Fruit fly (Drosophila melanogaster) whole organism, pupa: ENCODE measurements around the gene CG43732.

Source experiments
- CG10348 ChIP-seq: fragments of 200-800 bp; sonication (Bioruptor generic); IDR thresholded peaks from 2 replicates; pipeline ENCODE4 v1.3.6; 2022; ENCODE audit warnings: missing biosample characterization, missing genetic modification characterization
- CG12605 ChIP-seq: fragments of 200-800 bp; sonication (Bioruptor generic); IDR thresholded peaks from 2 replicates; pipeline ENCODE4 v1.3.6; 2022; ENCODE audit warnings: missing biosample characterization, missing genetic modification characterization
- CG13204 ChIP-seq: fragments of 200-800 bp; sonication (Bioruptor generic); optimal IDR thresholded peaks from 2 replicates; lab custom pipeline; 2018; ENCODE audit warnings: missing biosample characterization, mild to moderate bottlenecking, missing genetic modification characterization, moderate library complexity
- CG14655 ChIP-seq: fragments of 200-800 bp; sonication (Bioruptor generic); optimal IDR thresholded peaks from 3 replicates; lab custom pipeline; 2017; ENCODE audit warnings: mild to moderate bottlenecking, missing biosample characterization, missing genetic modification reagents, missing genetic modification characterization
- CG15710 ChIP-seq: fragments of 200-800 bp; sonication (Bioruptor generic); optimal IDR thresholded peaks from 2 replicates; lab custom pipeline; 2018; ENCODE audit warnings: missing biosample characterization, mild to moderate bottlenecking, missing genetic modification characterization, moderate library complexity
- CG17806 ChIP-seq: fragments of 200-800 bp; sonication (Bioruptor generic); optimal IDR thresholded peaks from 2 replicates; lab custom pipeline; 2018; ENCODE audit warnings: missing biosample characterization, mild to moderate bottlenecking, missing genetic modification characterization, moderate library complexity
- CG32121 ChIP-seq: fragments of 200-800 bp; sonication (Bioruptor generic); IDR thresholded peaks from 2 replicates; pipeline ENCODE4 v1.3.6; 2022; ENCODE audit warnings: missing biosample characterization, missing genetic modification characterization
- CG34367 ChIP-seq: fragments of 200-800 bp; sonication (Bioruptor generic); optimal IDR thresholded peaks from 2 replicates; lab custom pipeline; 2018; ENCODE audit warnings: missing biosample characterization, mild to moderate bottlenecking, missing genetic modification characterization
- CG4496 ChIP-seq: fragments of 200-800 bp; sonication (Bioruptor generic); IDR thresholded peaks from 3 replicates; pipeline ENCODE4 v1.3.6; 2022; ENCODE audit warnings: missing biosample characterization, missing genetic modification characterization
- CG8159 ChIP-seq: fragments of 200-800 bp; sonication (Bioruptor generic); optimal IDR thresholded peaks from 3 replicates; lab custom pipeline; 2018; ENCODE audit warnings: missing biosample characterization, mild to moderate bottlenecking, missing genetic modification characterization, moderate library complexity
- CG8301 ChIP-seq: fragments of 200-800 bp; sonication (Bioruptor generic); optimal IDR thresholded peaks from 2 replicates; lab custom pipeline; 2018; ENCODE audit warnings: missing biosample characterization, mild to moderate bottlenecking, missing genetic modification characterization
- CG9948 ChIP-seq: fragments of 200-800 bp; sonication (Bioruptor generic); optimal IDR thresholded peaks from 2 replicates; lab custom pipeline; 2018; ENCODE audit warnings: missing biosample characterization, mild to moderate bottlenecking, missing genetic modification characterization, moderate library complexity
- D1 ChIP-seq: fragments of 200-800 bp; sonication (Bioruptor generic); optimal IDR thresholded peaks from 2 replicates; lab custom pipeline; 2018; ENCODE audit warnings: missing biosample characterization, mild to moderate bottlenecking, missing genetic modification characterization, moderate library complexity
- EcR ChIP-seq: fragments of 200-800 bp; sonication (Bioruptor generic); optimal IDR thresholded peaks from 3 replicates; lab custom pipeline; 2019; ENCODE audit warnings: missing biosample characterization, missing genetic modification characterization, mild to moderate bottlenecking, moderate library complexity, missing genetic modification reagents
- Ets98B ChIP-seq: fragments of 200-800 bp; sonication (Bioruptor generic); IDR thresholded peaks from 2 replicates; pipeline ENCODE4 v1.3.6; 2022; ENCODE audit warnings: missing biosample characterization, missing genetic modification characterization
- Pif1A ChIP-seq: fragments of 200-800 bp; sonication (Bioruptor generic); optimal IDR thresholded peaks from 3 replicates; lab custom pipeline; 2016; ENCODE audit warnings: missing biosample characterization, missing genetic modification characterization
- Pif1B ChIP-seq: fragments of 200-800 bp; sonication (Bioruptor generic); optimal IDR thresholded peaks from 3 replicates; lab custom pipeline; 2016; ENCODE audit warnings: missing biosample characterization, missing genetic modification characterization
- Snoo ChIP-seq: fragments of 200-800 bp; sonication (Bioruptor generic); optimal IDR thresholded peaks from 3 replicates; lab custom pipeline; 2017; ENCODE audit warnings: missing biosample characterization, mild to moderate bottlenecking, missing genetic modification characterization, inconsistent platforms
- fd96Ca ChIP-seq: fragments of 200-800 bp; sonication (Bioruptor generic); IDR thresholded peaks from 3 replicates; pipeline ENCODE4 v1.3.6; 2022; ENCODE audit warnings: missing biosample characterization, missing genetic modification characterization
- gl ChIP-seq: fragments of 200-800 bp; sonication (Bioruptor generic); optimal IDR thresholded peaks from 2 replicates; lab custom pipeline; 2018; ENCODE audit warnings: missing biosample characterization, mild to moderate bottlenecking, missing genetic modification characterization
- rn ChIP-seq: fragments of 200-800 bp; sonication (Bioruptor generic); IDR thresholded peaks from 2 replicates; pipeline ENCODE4 v1.3.6; 2022; ENCODE audit warnings: missing biosample characterization, missing genetic modification characterization

The CG43732 gene

DNA sequence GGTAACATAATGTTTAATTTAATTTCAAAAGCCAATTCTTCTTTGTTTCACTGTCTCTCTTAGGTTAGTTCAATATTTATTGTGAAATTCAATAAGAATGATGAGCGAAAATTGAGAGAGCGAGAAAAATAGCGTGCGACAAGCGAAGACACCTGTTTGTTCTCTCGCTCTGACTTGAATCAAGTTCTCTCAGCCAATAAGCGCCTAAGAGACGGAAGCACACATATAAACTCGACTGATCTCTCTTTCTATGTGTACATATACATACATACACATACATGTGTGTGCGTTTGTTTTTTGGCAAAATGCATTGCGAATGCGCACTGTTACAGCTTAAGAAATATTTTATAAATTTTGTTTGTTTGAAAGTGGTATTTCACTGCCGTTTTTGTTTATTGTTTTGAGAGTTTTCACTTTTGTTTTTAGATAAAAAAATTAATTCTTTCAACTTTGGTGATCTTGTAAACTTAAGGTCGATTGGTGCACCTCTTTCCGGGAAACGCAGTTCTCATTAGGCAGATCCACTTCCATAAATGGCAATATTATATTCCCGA is 26.7 kb upstream of the CG43732 start:
- TF ChIP-seq rn (GFP tag; lab: Robert Waterston, UW) (no peak), CG8159 (no peak), CG32121 (no peak), Snoo (tag; lab: Kevin White, UChicago) (no peak), gl (tag; lab: Kevin White, UChicago) (no peak), CG8301 (no peak), CG9948 (tag; lab: Kevin White, UChicago) (no peak), fd96Ca (GFP tag; lab: Robert Waterston, UW) (no peak), CG15710 (tag; lab: Kevin White, UChicago) (no peak), CG17806 (tag; lab: Kevin White, UChicago) (no peak), Pif1A (GFP tag; lab: Kevin White, UChicago) (peak; percentile 15), D1 (tag; lab: Kevin White, UChicago) (no peak), Pif1B (GFP tag; lab: Kevin White, UChicago) (peak; percentile 26), Ets98B (0 out of 2 replicates have a peak, but pooled peaks have one; percentile 31), CG10348 (no peak)
- TF ChIP-seq, all 21 proteins: peak for 3

- no peak for TF ChIP-seq CG8159
- TF ChIP-seq Pif1A (GFP tag; lab: Kevin White, UChicago), result no peak
- no peak for TF ChIP-seq CG13204
- no peak for TF ChIP-seq CG9948 (tag; lab: Kevin White, UChicago)
- TF ChIP-seq CG32121, result no peak
- no peak for TF ChIP-seq CG34367 (tag; lab: Kevin White, UChicago)
- TF ChIP-seq Snoo (tag; lab: Kevin White, UChicago), result no peak
- TF ChIP-seq CG15710 (tag; lab: Kevin White, UChicago), result no peak
- no peak for TF ChIP-seq EcR (GFP tag; lab: Kevin White, UChicago)
- no peak for TF ChIP-seq D1 (tag; lab: Kevin White, UChicago)
- TF ChIP-seq CG17806 (tag; lab: Kevin White, UChicago), result no peak
- peak; percentile 59; the same call in 2 of the 3 replicates for TF ChIP-seq fd96Ca (GFP tag; lab: Robert Waterston, UW)
- TF ChIP-seq CG10348, result no peak
- peak; percentile 39 for TF ChIP-seq Ets98B
- no peak for TF ChIP-seq CG14655 (GFP tag; lab: Kevin White, UChicago)
- no peak for TF ChIP-seq CG8301
- no peak for TF ChIP-seq Pif1B (GFP tag; lab: Kevin White, UChicago)
- TF ChIP-seq CG12605, result no peak
- TF ChIP-seq gl (tag; lab: Kevin White, UChicago), result no peak
- TF ChIP-seq CG4496, result peak; percentile 43; the same call in 1 of the 3 replicates
- TF ChIP-seq rn (GFP tag; lab: Robert Waterston, UW), result no peak
These were observed 26.0 kb upstream of the CG43732 start for dm6 chr3R:18923802-18924635.

- TF ChIP-seq CG8301, result no peak
- TF ChIP-seq CG12605, result no peak
- no peak for TF ChIP-seq EcR (GFP tag; lab: Kevin White, UChicago)
- no peak for TF ChIP-seq CG15710 (tag; lab: Kevin White, UChicago)
- no peak for TF ChIP-seq CG8159
- TF ChIP-seq fd96Ca (GFP tag; lab: Robert Waterston, UW), result no peak
- TF ChIP-seq CG14655 (GFP tag; lab: Kevin White, UChicago), result no peak
- no peak for TF ChIP-seq CG13204
- no peak for TF ChIP-seq CG4496
- no peak for TF ChIP-seq Ets98B
- no peak for TF ChIP-seq CG9948 (tag; lab: Kevin White, UChicago)
- TF ChIP-seq gl (tag; lab: Kevin White, UChicago), result no peak
- TF ChIP-seq CG17806 (tag; lab: Kevin White, UChicago), result no peak
- no peak for TF ChIP-seq Pif1B (GFP tag; lab: Kevin White, UChicago)
These were observed 25.4 kb upstream of the CG43732 start for dm6 chr3R:18924636-18924977.

- TF ChIP-seq CG34367 (tag; lab: Kevin White, UChicago) (no peak), CG8159 (no peak), CG9948 (tag; lab: Kevin White, UChicago) (no peak), CG14655 (GFP tag; lab: Kevin White, UChicago) (peak; percentile 28), EcR (GFP tag; lab: Kevin White, UChicago) (peak; percentile 40), Ets98B (0 out of 2 replicates have a peak, but pooled peaks have one; percentile 8), CG32121 (peak; percentile 7; the same call in 1 of the 2 replicates)
These were observed 21.6 kb upstream of the CG43732 start, which contains the start of gene Mpc1 for dm6 chr3R:18928346-18928917. Mpc1 (minus strand) TSS chr3R:18928659.

dm6 chr3R:18928918-18929705 is 20.9 kb upstream of the CG43732 start, which contains the start of gene CG42613:
CG42613 (plus strand) TSS chr3R:18929196.
- TF ChIP-seq Pif1B (GFP tag; lab: Kevin White, UChicago), result no peak
- TF ChIP-seq Snoo (tag; lab: Kevin White, UChicago), result peak; percentile 46
- TF ChIP-seq CG4496, result peak; percentile 82
- TF ChIP-seq CG8159, result peak; percentile 2
- TF ChIP-seq CG14655 (GFP tag; lab: Kevin White, UChicago), result peak; percentile 33
- TF ChIP-seq Ets98B, result peak; percentile 44; the same call in 1 of the 2 replicates
- no peak for TF ChIP-seq CG17806 (tag; lab: Kevin White, UChicago)
- peak; percentile 42 for TF ChIP-seq CG34367 (tag; lab: Kevin White, UChicago)
- TF ChIP-seq fd96Ca (GFP tag; lab: Robert Waterston, UW), result no peak
- TF ChIP-seq CG10348, result no peak
- peak; percentile 60 for TF ChIP-seq Pif1A (GFP tag; lab: Kevin White, UChicago)
- no peak for TF ChIP-seq CG8301
- TF ChIP-seq rn (GFP tag; lab: Robert Waterston, UW), result peak; percentile 28; the same call in 1 of the 2 replicates
- no peak for TF ChIP-seq gl (tag; lab: Kevin White, UChicago)
- TF ChIP-seq CG12605, result peak; percentile 16; the same call in 1 of the 2 replicates
